Worm (Caenorhabditis elegans) whole organism, mixed stage, embryonic: Measurements from ENCODE around the gene F23H11.2.

Source experiments
- M03D4.4 ChIP-seq: sonication (generic microtip); optimal IDR thresholded peaks from 2 replicates; lab custom pipeline; 2017; ENCODE audit warnings: mild to moderate bottlenecking, missing genetic modification characterization, missing compliant biosample characterization
- bed-3 ChIP-seq: fragments of 200-800 bp; sonication (Bioruptor generic); optimal IDR thresholded peaks from 3 replicates; lab custom pipeline; 2018; ENCODE audit warnings: mild to moderate bottlenecking, missing genetic modification characterization, moderate library complexity, missing compliant biosample characterization
- blmp-1 ChIP-seq: fragments of 150-350 bp; optimal IDR thresholded peaks from 2 replicates; lab custom pipeline; 2014; ENCODE audit warnings: missing biosample characterization, missing genetic modification characterization
- ceh-39 ChIP-seq: fragments of 150-350 bp; optimal IDR thresholded peaks from 2 replicates; lab custom pipeline; 2014; ENCODE audit warnings: missing biosample characterization, missing genetic modification characterization
- ceh-43 ChIP-seq: fragments of 200-800 bp; sonication (Bioruptor generic); optimal IDR thresholded peaks from 2 replicates; lab custom pipeline; 2018; ENCODE audit warnings: mild to moderate bottlenecking, missing genetic modification characterization, moderate library complexity, missing compliant biosample characterization
- ceh-83 ChIP-seq: fragments of 200-800 bp; sonication (Bioruptor generic); optimal IDR thresholded peaks from 2 replicates; lab custom pipeline; 2018; ENCODE audit warnings: mild to moderate bottlenecking, missing genetic modification characterization, missing compliant biosample characterization
- ces-1 ChIP-seq: fragments of 150-350 bp; optimal IDR thresholded peaks from 2 replicates; lab custom pipeline; 2014; ENCODE audit warnings: missing biosample characterization, missing genetic modification reagents, missing genetic modification characterization
- cnd-1 ChIP-seq: fragments of 200-800 bp; sonication (Bioruptor generic); optimal IDR thresholded peaks from 2 replicates; lab custom pipeline; 2018; ENCODE audit warnings: mild to moderate bottlenecking, missing genetic modification characterization, missing compliant biosample characterization
- drap-1 ChIP-seq: fragments of 200-800 bp; sonication (Bioruptor generic); optimal IDR thresholded peaks from 3 replicates; lab custom pipeline; 2018; ENCODE audit warnings: mild to moderate bottlenecking, missing genetic modification characterization, missing compliant biosample characterization
- elt-1 ChIP-seq: sonication (generic microtip); optimal IDR thresholded peaks from 2 replicates; lab custom pipeline; 2017; ENCODE audit warnings: missing genetic modification characterization, mild to moderate bottlenecking, missing compliant biosample characterization, antibody characterized with exemption, moderate library complexity, borderline replicate concordance; ENCODE audit not compliant: insufficient read depth
- elt-3 ChIP-seq: fragments of 150-350 bp; optimal IDR thresholded peaks from 2 replicates; lab custom pipeline; 2014; ENCODE audit warnings: missing biosample characterization, missing genetic modification characterization
- flh-1 ChIP-seq: fragments of 200-800 bp; sonication (Bioruptor generic); optimal IDR thresholded peaks from 2 replicates; lab custom pipeline; 2018; ENCODE audit warnings: mild to moderate bottlenecking, missing genetic modification characterization, moderate library complexity, missing compliant biosample characterization
- ham-2 ChIP-seq: fragments of 200-800 bp; sonication (Bioruptor generic); optimal IDR thresholded peaks from 2 replicates; lab custom pipeline; 2018; ENCODE audit warnings: mild to moderate bottlenecking, missing genetic modification characterization, missing compliant biosample characterization
- hlh-1 ChIP-seq: fragments of 150-350 bp; optimal IDR thresholded peaks from 2 replicates; lab custom pipeline; 2014; ENCODE audit warnings: missing biosample characterization, missing genetic modification reagents, missing genetic modification characterization
- lin-13 ChIP-seq: fragments of 150-350 bp; optimal IDR thresholded peaks from 2 replicates; lab custom pipeline; 2014; ENCODE audit warnings: missing biosample characterization, missing genetic modification characterization
- lin-32 ChIP-seq: fragments of 200-800 bp; sonication (Bioruptor generic); optimal IDR thresholded peaks from 2 replicates; lab custom pipeline; 2018; ENCODE audit warnings: mild to moderate bottlenecking, missing genetic modification characterization, missing compliant biosample characterization
- lsy-2 ChIP-seq: fragments of 150-350 bp; optimal IDR thresholded peaks from 2 replicates; lab custom pipeline; 2014; ENCODE audit warnings: missing biosample characterization, missing genetic modification characterization
- mab-5 ChIP-seq: fragments of 150-350 bp; optimal IDR thresholded peaks from 2 replicates; lab custom pipeline; 2014; ENCODE audit warnings: missing biosample characterization, missing genetic modification characterization
- mep-1 ChIP-seq: fragments of 150-350 bp; optimal IDR thresholded peaks from 2 replicates; lab custom pipeline; 2017; ENCODE audit warnings: missing biosample characterization, missing genetic modification reagents, missing genetic modification characterization, inconsistent platforms
- mls-2 ChIP-seq: sonication (generic microtip); optimal IDR thresholded peaks from 2 replicates; lab custom pipeline; 2016; ENCODE audit warnings: mild to moderate bottlenecking, missing genetic modification characterization, moderate library complexity, missing compliant biosample characterization
- nhr-12 ChIP-seq: fragments of 150-350 bp; optimal IDR thresholded peaks from 2 replicates; lab custom pipeline; 2014; ENCODE audit warnings: missing biosample characterization, missing genetic modification characterization
- nhr-2 ChIP-seq: fragments of 150-350 bp; optimal IDR thresholded peaks from 2 replicates; lab custom pipeline; 2014; ENCODE audit warnings: missing biosample characterization, missing genetic modification characterization
- nhr-237 ChIP-seq: fragments of 150-350 bp; optimal IDR thresholded peaks from 2 replicates; lab custom pipeline; 2014; ENCODE audit warnings: missing biosample characterization, missing genetic modification characterization
- nhr-28 ChIP-seq: fragments of 150-350 bp; optimal IDR thresholded peaks from 2 replicates; lab custom pipeline; 2014; ENCODE audit warnings: missing biosample characterization, missing genetic modification characterization
- nhr-76 ChIP-seq: sonication (generic microtip); optimal IDR thresholded peaks from 2 replicates; lab custom pipeline; 2017; ENCODE audit warnings: missing biosample characterization, missing genetic modification characterization
- pha-4 ChIP-seq: fragments of 150-350 bp; optimal IDR thresholded peaks from 2 replicates; lab custom pipeline; 2018; ENCODE audit warnings: missing biosample characterization, missing genetic modification reagents, missing genetic modification characterization
- sem-2 ChIP-seq: fragments of 200-800 bp; sonication (Bioruptor generic); optimal IDR thresholded peaks from 2 replicates; lab custom pipeline; 2018; ENCODE audit warnings: mild to moderate bottlenecking, missing genetic modification characterization, missing compliant biosample characterization
- snpc-4 ChIP-seq: fragments of 150-350 bp; optimal IDR thresholded peaks from 2 replicates; lab custom pipeline; 2014; ENCODE audit warnings: missing biosample characterization, missing genetic modification characterization
- sptf-1 ChIP-seq: sonication (generic microtip); optimal IDR thresholded peaks from 2 replicates; lab custom pipeline; 2017; ENCODE audit warnings: mild to moderate bottlenecking, missing genetic modification characterization, moderate library complexity, missing compliant biosample characterization
- tbx-8 ChIP-seq: fragments of 200-800 bp; sonication (Bioruptor generic); optimal IDR thresholded peaks from 2 replicates; lab custom pipeline; 2018; ENCODE audit warnings: mild to moderate bottlenecking, missing genetic modification characterization, moderate library complexity, missing compliant biosample characterization
- unc-120 ChIP-seq: sonication (generic microtip); optimal IDR thresholded peaks from 2 replicates; lab custom pipeline; 2017; ENCODE audit warnings: missing genetic modification characterization, missing compliant biosample characterization; ENCODE audit not compliant: poor library complexity, severe bottlenecking
- unc-39 ChIP-seq: fragments of 150-350 bp; optimal IDR thresholded peaks from 2 replicates; lab custom pipeline; 2014; ENCODE audit warnings: missing biosample characterization, missing genetic modification characterization
- unc-62 ChIP-seq: fragments of 150-350 bp; optimal IDR thresholded peaks from 2 replicates; lab custom pipeline; 2014; ENCODE audit warnings: missing biosample characterization, missing genetic modification reagents, missing genetic modification characterization
- zip-8 ChIP-seq: fragments of 150-350 bp; optimal IDR thresholded peaks from 2 replicates; lab custom pipeline; 2014; ENCODE audit warnings: missing biosample characterization, missing genetic modification characterization
- ztf-11 ChIP-seq: fragments of 150-350 bp; optimal IDR thresholded peaks from 2 replicates; lab custom pipeline; 2014; ENCODE audit warnings: missing biosample characterization, missing genetic modification characterization

F23H11.2 gene

DNA sequence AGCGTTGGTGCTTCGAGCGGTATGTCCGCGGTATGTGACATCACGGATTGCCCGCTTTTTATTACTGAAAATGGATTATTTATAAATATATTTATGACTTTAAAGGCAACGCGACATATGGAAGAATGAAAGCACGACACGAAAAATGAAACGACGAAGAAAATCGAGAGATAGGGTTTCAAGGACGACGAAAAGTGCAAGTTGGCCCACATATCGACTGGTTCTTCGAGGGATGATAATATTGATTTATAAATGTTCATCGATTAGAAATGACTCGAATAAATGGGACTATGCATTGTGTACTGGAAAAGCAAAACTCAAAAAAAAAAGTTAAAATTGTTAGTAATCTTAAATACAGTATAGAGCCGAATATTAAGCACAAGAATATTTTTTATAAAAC lies 8.8 kb upstream of the F23H11.2 start, which contains the start of gene zer-1:
zer-1 (minus strand) TSS at position 68 of the 400 bp plus-strand sequence.
- TF ChIP-seq elt-1 (tag; lab: Kevin White, UChicago) (no peak), mep-1 (tag; lab: Kevin White, UChicago) (no peak), mab-5 (no peak), mls-2 (no peak), drap-1 (no peak), lsy-2 (tag; lab: Kevin White, UChicago) (no peak), nhr-2 (tag; lab: Kevin White, UChicago) (no peak), lin-13 (tag; lab: Kevin White, UChicago) (no peak), blmp-1 (tag; lab: Kevin White, UChicago) (no peak), M03D4.4 (no peak), lin-32 (GFP tag; lab: Kevin White, UChicago) (no peak), sem-2 (GFP tag; lab: Kevin White, UChicago) (no peak), nhr-237 (tag; lab: Kevin White, UChicago) (no peak), pha-4 (no peak), cnd-1 (no peak), hlh-1 (no peak), ham-2 (no peak), ceh-39 (tag; lab: Kevin White, UChicago) (no peak)

DNA sequence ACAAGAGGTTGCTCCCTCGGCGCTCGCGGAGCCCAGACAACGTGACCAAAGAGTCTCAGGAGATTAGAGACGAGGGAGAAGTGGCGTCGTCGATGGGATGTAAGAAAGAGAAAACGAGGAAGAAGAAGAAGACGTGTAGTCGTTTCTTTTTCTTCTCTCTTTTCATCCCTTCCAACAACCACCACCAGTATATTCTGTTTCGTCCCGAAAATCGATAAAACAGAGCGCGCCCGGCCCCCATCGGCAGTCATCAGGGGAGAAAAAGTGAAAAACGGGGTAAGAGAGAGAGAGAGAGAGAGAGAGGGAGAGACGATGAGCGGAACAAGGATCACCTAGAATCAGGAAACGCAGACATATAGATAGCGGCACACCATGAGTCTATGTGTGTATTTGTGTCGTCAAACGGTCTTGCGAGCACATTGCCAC lies 7.7 kb upstream of the F23H11.2 start:
- TF ChIP-seq flh-1 (GFP tag; lab: Kevin White, UChicago) (no peak), sptf-1 (no peak), elt-1 (tag; lab: Kevin White, UChicago) (no peak), ham-2 (peak; percentile 23), nhr-76 (tag; lab: Kevin White, UChicago) (peak; percentile 34), nhr-237 (tag; lab: Kevin White, UChicago) (no peak), lin-13 (tag; lab: Kevin White, UChicago) (no peak), ceh-83 (GFP tag; lab: Kevin White, UChicago) (no peak), mep-1 (tag; lab: Kevin White, UChicago) (no peak), sem-2 (GFP tag; lab: Kevin White, UChicago) (no peak), nhr-28 (tag; lab: Kevin White, UChicago) (no peak), lin-32 (GFP tag; lab: Kevin White, UChicago) (no peak), ceh-39 (tag; lab: Kevin White, UChicago) (peak; percentile 32), zip-8 (tag; lab: Kevin White, UChicago) (no peak), nhr-2 (tag; lab: Kevin White, UChicago) (no peak), ceh-43 (GFP tag; lab: Kevin White, UChicago) (no peak), snpc-4 (tag; lab: Kevin White, UChicago) (no peak), blmp-1 (tag; lab: Kevin White, UChicago) (peak; percentile 49), hlh-1 (no peak), mls-2 (peak; percentile 60), elt-3 (tag; lab: Kevin White, UChicago) (no peak), drap-1 (no peak), unc-120 (tag; lab: Kevin White, UChicago) (peak; percentile 41), ces-1 (GFP tag; lab: Kevin White, UChicago) (peak; percentile 63), lsy-2 (tag; lab: Kevin White, UChicago) (peak; percentile 21), nhr-12 (no peak), bed-3 (no peak), unc-62 (peak; percentile 16), mab-5 (no peak), ztf-11 (no peak), pha-4 (peak; percentile 24), M03D4.4 (no peak), tbx-8 (no peak), cnd-1 (no peak), unc-39 (tag; lab: Kevin White, UChicago) (no peak)

- TF ChIP-seq ceh-43 (GFP tag; lab: Kevin White, UChicago) (no peak), lsy-2 (tag; lab: Kevin White, UChicago) (peak; percentile 81)
- TF ChIP-seq, all 35 proteins: peak for 1
These were observed 6.5 kb upstream of the F23H11.2 start for ce11 chrIII:888983-889549.
